Fruit fly (Drosophila melanogaster) whole organism, embryonic: ENCODE data around the gene CG4404.

ENCODE experiments used
- Ada2b ChIP-seq: fragments of 200-800 bp; sonication (Bioruptor generic); IDR thresholded peaks from 2 replicates; pipeline ENCODE4 v1.3.6; 2022; ENCODE audit warnings: missing biosample characterization, missing genetic modification characterization
- CG11723 ChIP-seq: fragments of 200-800 bp; sonication (Bioruptor generic); optimal IDR thresholded peaks from 2 replicates; lab custom pipeline; 2017; ENCODE audit warnings: missing biosample characterization, mild to moderate bottlenecking, missing genetic modification characterization
- CG12071 ChIP-seq: fragments of 200-800 bp; sonication (Bioruptor generic); optimal IDR thresholded peaks from 3 replicates; lab custom pipeline; 2018; ENCODE audit warnings: missing biosample characterization, mild to moderate bottlenecking, missing genetic modification characterization
- CG14860 ChIP-seq: fragments of 200-800 bp; sonication (Bioruptor generic); IDR thresholded peaks from 3 replicates; pipeline ENCODE4 v1.3.6; 2022; ENCODE audit warnings: missing biosample characterization, missing genetic modification characterization; ENCODE audit not compliant: partially characterized antibody
- CG14965 ChIP-seq: fragments of 200-800 bp; sonication (Bioruptor generic); optimal IDR thresholded peaks from 2 replicates; lab custom pipeline; 2016; ENCODE audit warnings: missing biosample characterization, missing genetic modification characterization, borderline replicate concordance
- CG17359 ChIP-seq: fragments of 200-800 bp; sonication (Bioruptor generic); optimal IDR thresholded peaks from 3 replicates; lab custom pipeline; 2018; ENCODE audit warnings: missing biosample characterization, mild to moderate bottlenecking, missing genetic modification characterization, moderate library complexity
- CG18599 ChIP-seq: fragments of 200-800 bp; sonication (Bioruptor generic); optimal IDR thresholded peaks from 3 replicates; lab custom pipeline; 2017; ENCODE audit warnings: missing biosample characterization, missing genetic modification characterization, mild to moderate bottlenecking, moderate library complexity, missing genetic modification reagents
- CG2202 ChIP-seq: fragments of 200-800 bp; sonication (Bioruptor generic); optimal IDR thresholded peaks from 2 replicates; lab custom pipeline; 2018; ENCODE audit warnings: missing biosample characterization, mild to moderate bottlenecking, missing genetic modification characterization
- CG3163 ChIP-seq: fragments of 200-800 bp; sonication (Bioruptor generic); optimal IDR thresholded peaks from 3 replicates; lab custom pipeline; 2016; ENCODE audit warnings: missing biosample characterization, missing genetic modification characterization
- CG3838 ChIP-seq: fragments of 200-800 bp; sonication (Bioruptor generic); optimal IDR thresholded peaks from 3 replicates; lab custom pipeline; 2016; ENCODE audit warnings: missing biosample characterization, missing genetic modification characterization
- CG3995 ChIP-seq: fragments of 200-800 bp; sonication (Bioruptor generic); optimal IDR thresholded peaks from 3 replicates; lab custom pipeline; 2016; ENCODE audit warnings: missing biosample characterization, missing genetic modification characterization
- CG5180 ChIP-seq: fragments of 200-800 bp; sonication (Bioruptor generic); optimal IDR thresholded peaks from 3 replicates; lab custom pipeline; 2017; ENCODE audit warnings: missing biosample characterization, missing genetic modification characterization, mild to moderate bottlenecking, moderate library complexity, missing genetic modification reagents
- CG6272 ChIP-seq: fragments of 200-800 bp; sonication (Bioruptor generic); IDR thresholded peaks from 2 replicates; pipeline ENCODE4 v1.3.6; 2022; ENCODE audit warnings: missing biosample characterization, missing genetic modification characterization
- CG8944 ChIP-seq: fragments of 200-800 bp; sonication (Bioruptor generic); optimal IDR thresholded peaks from 3 replicates; lab custom pipeline; 2016; ENCODE audit warnings: missing biosample characterization, missing genetic modification characterization
- CG9437 ChIP-seq: fragments of 200-800 bp; sonication (Bioruptor generic); optimal IDR thresholded peaks from 2 replicates; lab custom pipeline; 2018; ENCODE audit warnings: missing biosample characterization, mild to moderate bottlenecking, missing genetic modification characterization
- CkIIα-i1 ChIP-seq: fragments of 200-800 bp; sonication (Bioruptor generic); IDR thresholded peaks from 2 replicates; pipeline ENCODE4 v1.3.6; 2022; ENCODE audit warnings: missing biosample characterization, missing genetic modification characterization
- D ChIP-seq, 2 experiments: fragments of 200-800 bp in 1 of 2; fragments of >200 bp in 1 of 2; sonication (Bioruptor generic) in 1 of 2; optimal IDR thresholded peaks; 2 replicates in 1 of 2; 3 replicates in 1 of 2; lab custom pipeline; 2017; ENCODE audit warnings: mild to moderate bottlenecking in 1 of 2, missing biosample characterization in 1 of 2, missing genetic modification characterization in 1 of 2, missing genetic modification reagents in 1 of 2
- Dip2 ChIP-seq: fragments of 200-800 bp; sonication (Bioruptor generic); IDR thresholded peaks from 2 replicates; pipeline ENCODE4 v1.3.6; 2022; ENCODE audit warnings: missing biosample characterization, missing genetic modification characterization
- Eip74EF ChIP-seq, 2 experiments: fragments of 200-800 bp in 1 of 2; fragments of >200 bp in 1 of 2; sonication (Bioruptor generic) in 1 of 2; optimal IDR thresholded peaks; 2 replicates each; lab custom pipeline; 2017 to 2019; ENCODE audit warnings: missing biosample characterization in 2 of 2, missing genetic modification characterization in 2 of 2, mild to moderate bottlenecking in 1 of 2, moderate library complexity in 1 of 2
- Gug ChIP-seq: fragments of 200-800 bp; sonication (Bioruptor generic); IDR thresholded peaks from 4 replicates; pipeline ENCODE4 v1.3.6; 2022; ENCODE audit warnings: missing biosample characterization, missing genetic modification characterization
- HLH3B ChIP-seq: fragments of 200-800 bp; sonication (Bioruptor generic); IDR thresholded peaks from 2 replicates; pipeline ENCODE4 v1.3.6; 2022; ENCODE audit warnings: missing biosample characterization, missing genetic modification characterization
- Hr39 ChIP-seq: fragments of >200 bp; optimal IDR thresholded peaks from 2 replicates; lab custom pipeline; 2017
- Max ChIP-seq: fragments of 200-800 bp; sonication (Bioruptor generic); optimal IDR thresholded peaks from 2 replicates; lab custom pipeline; 2016; ENCODE audit warnings: missing biosample characterization, mild to moderate bottlenecking, missing genetic modification characterization
- NFAT ChIP-seq: fragments of 200-800 bp; sonication (Bioruptor generic); IDR thresholded peaks from 2 replicates; pipeline ENCODE4 v1.3.6; 2022; ENCODE audit warnings: missing biosample characterization, missing genetic modification characterization
- Sox102F ChIP-seq: fragments of 200-800 bp; sonication (Bioruptor generic); optimal IDR thresholded peaks from 2 replicates; lab custom pipeline; 2018; ENCODE audit warnings: missing biosample characterization, mild to moderate bottlenecking, missing genetic modification characterization, moderate library complexity
- Ssrp ChIP-seq: fragments of 200-800 bp; sonication (Bioruptor generic); optimal IDR thresholded peaks from 2 replicates; lab custom pipeline; 2018; ENCODE audit warnings: missing biosample characterization, mild to moderate bottlenecking, missing genetic modification characterization, moderate library complexity
- Stat92E ChIP-seq, 3 experiments: fragments of >200 bp in 2 of 3; fragments of 200-800 bp in 1 of 3; sonication (Bioruptor generic) in 1 of 3; optimal IDR thresholded peaks; 2 replicates each; lab custom pipeline; 2017 to 2019; ENCODE audit warnings: missing biosample characterization in 3 of 3, missing genetic modification characterization in 3 of 3, mild to moderate bottlenecking in 1 of 3, moderate library complexity in 1 of 3
- Xbp1 ChIP-seq: fragments of 200-800 bp; sonication (Bioruptor generic); optimal IDR thresholded peaks from 3 replicates; lab custom pipeline; 2016; ENCODE audit warnings: missing biosample characterization, mild to moderate bottlenecking, missing genetic modification characterization
- al ChIP-seq: fragments of 200-800 bp; sonication (Bioruptor generic); IDR thresholded peaks from 2 replicates; pipeline ENCODE4 v1.3.6; 2022; ENCODE audit warnings: missing biosample characterization, missing genetic modification characterization
- ap ChIP-seq: fragments of 200-800 bp; sonication (Bioruptor generic); IDR thresholded peaks from 2 replicates; pipeline ENCODE4 v1.3.6; 2022; ENCODE audit warnings: missing biosample characterization, missing genetic modification characterization
- bigmax ChIP-seq: fragments of 200-800 bp; sonication (Bioruptor generic); optimal IDR thresholded peaks from 2 replicates; lab custom pipeline; 2018; ENCODE audit warnings: missing biosample characterization, mild to moderate bottlenecking, missing genetic modification characterization
- chn ChIP-seq: fragments of 200-800 bp; sonication (Bioruptor generic); optimal IDR thresholded peaks from 2 replicates; lab custom pipeline; 2016; ENCODE audit warnings: missing biosample characterization, missing genetic modification characterization
- emc ChIP-seq: fragments of 200-800 bp; sonication (Bioruptor generic); optimal IDR thresholded peaks from 2 replicates; lab custom pipeline; 2016; ENCODE audit warnings: missing biosample characterization, missing genetic modification characterization
- fru ChIP-seq: fragments of >200 bp; optimal IDR thresholded peaks from 2 replicates; lab custom pipeline; 2017
- her ChIP-seq: fragments of 200-800 bp; sonication (Bioruptor generic); optimal IDR thresholded peaks from 2 replicates; lab custom pipeline; 2016; ENCODE audit warnings: missing biosample characterization, missing genetic modification characterization
- insv ChIP-seq, 2 experiments: fragments of 200-800 bp; sonication (Bioruptor generic); optimal IDR thresholded peaks; 3 replicates each; lab custom pipeline; 2016 to 2018; ENCODE audit warnings: missing biosample characterization in 2 of 2, missing genetic modification characterization in 2 of 2
- kah ChIP-seq: fragments of 200-800 bp; sonication (Bioruptor generic); optimal IDR thresholded peaks from 2 replicates; lab custom pipeline; 2018; ENCODE audit warnings: missing biosample characterization, mild to moderate bottlenecking, missing genetic modification characterization
- kay ChIP-seq: fragments of 200-800 bp; sonication (Bioruptor generic); optimal IDR thresholded peaks from 2 replicates; lab custom pipeline; 2016; ENCODE audit warnings: missing biosample characterization, missing genetic modification characterization
- lilli ChIP-seq: fragments of 200-800 bp; sonication (Bioruptor generic); optimal IDR thresholded peaks from 3 replicates; lab custom pipeline; 2016; ENCODE audit warnings: missing biosample characterization, missing genetic modification characterization
- luna ChIP-seq: fragments of 200-800 bp; sonication (Bioruptor generic); optimal IDR thresholded peaks from 2 replicates; lab custom pipeline; 2016; ENCODE audit warnings: missing biosample characterization, missing genetic modification characterization
- pnt ChIP-seq: fragments of 200-800 bp; sonication (Bioruptor generic); optimal IDR thresholded peaks from 3 replicates; lab custom pipeline; 2016; ENCODE audit warnings: missing biosample characterization, missing genetic modification characterization
- psq ChIP-seq: fragments of 200-800 bp; sonication (Bioruptor generic); optimal IDR thresholded peaks from 2 replicates; lab custom pipeline; 2017; ENCODE audit warnings: missing biosample characterization, missing genetic modification characterization
- sima ChIP-seq: fragments of 200-800 bp; sonication (Bioruptor generic); optimal IDR thresholded peaks from 2 replicates; lab custom pipeline; 2016; ENCODE audit warnings: missing biosample characterization, missing genetic modification characterization
- sob ChIP-seq: fragments of 200-800 bp; sonication (Bioruptor generic); IDR thresholded peaks from 2 replicates; pipeline ENCODE4 v1.3.6; 2022; ENCODE audit warnings: missing biosample characterization, missing genetic modification characterization
- stc ChIP-seq: fragments of 200-800 bp; sonication (Bioruptor generic); IDR thresholded peaks from 2 replicates; pipeline ENCODE4 v1.3.6; 2022; ENCODE audit warnings: missing biosample characterization, missing genetic modification characterization
- sug ChIP-seq: fragments of 200-800 bp; optimal IDR thresholded peaks from 2 replicates; lab custom pipeline; 2019; ENCODE audit warnings: missing biosample characterization, mild to moderate bottlenecking, missing genetic modification characterization, moderate library complexity
- tgo ChIP-seq: fragments of 200-800 bp; sonication (Bioruptor generic); IDR thresholded peaks from 3 replicates; pipeline ENCODE4 v1.3.6; 2022; ENCODE audit warnings: missing biosample characterization, missing genetic modification characterization
- vnd ChIP-seq: fragments of 200-800 bp; sonication (Bioruptor generic); IDR thresholded peaks from 3 replicates; pipeline ENCODE4 v1.3.6; 2022; ENCODE audit warnings: missing biosample characterization, missing genetic modification characterization; ENCODE audit not compliant: partially characterized antibody
- wor ChIP-seq: fragments of 200-800 bp; sonication (Bioruptor generic); IDR thresholded peaks from 2 replicates; pipeline ENCODE4 v1.3.6; 2022; ENCODE audit warnings: missing biosample characterization, missing genetic modification characterization
- zen2 ChIP-seq: fragments of 200-800 bp; sonication (Bioruptor generic); IDR thresholded peaks from 3 replicates; pipeline ENCODE4 v1.3.6; 2022; ENCODE audit warnings: missing biosample characterization, missing genetic modification characterization; ENCODE audit not compliant: partially characterized antibody

Gene CG4404

dm6 chrX:12937825-12938520, 32.2 kb upstream of the CG4404 start (continued):
- peak; percentile 12 for TF ChIP-seq sug
- TF ChIP-seq CG12071 (GFP tag; lab: Kevin White, UChicago) = no peak
- TF ChIP-seq CG11723 (GFP tag; lab: Kevin White, UChicago) = no peak
- no peak for TF ChIP-seq CG5180 (GFP tag; lab: Kevin White, UChicago)
- peak; percentile 37 for TF ChIP-seq Ssrp (tag; lab: Kevin White, UChicago)
- TF ChIP-seq CG8944 = no peak
- no peak for TF ChIP-seq ap (GFP tag; lab: Robert Waterston, UW)
- TF ChIP-seq vnd (GFP tag; lab: Robert Waterston, UW) = no peak
- TF ChIP-seq kah (GFP tag; lab: Kevin White, UChicago) = no peak
- TF ChIP-seq CG6272 = no peak
- no peak for TF ChIP-seq CG2202 (tag; lab: Kevin White, UChicago)
- 0 out of 2 replicates have a peak, but pooled peaks have one; percentile 25 for TF ChIP-seq wor (GFP tag; lab: Robert Waterston, UW)
- TF ChIP-seq Ada2b (GFP tag; lab: Robert Waterston, UW) = no peak
- no peak for TF ChIP-seq psq (GFP tag; lab: Kevin White, UChicago)
- no peak for TF ChIP-seq lilli (GFP tag; lab: Kevin White, UChicago)
- peak; percentile 56 for TF ChIP-seq Sox102F
- peak; percentile 49; the same call in 1 of the 3 replicates for TF ChIP-seq tgo
- TF ChIP-seq zen2 (GFP tag; lab: Robert Waterston, UW) = no peak
- TF ChIP-seq al = no peak
- no peak for TF ChIP-seq stc (GFP tag; lab: Robert Waterston, UW)
- no peak for TF ChIP-seq CG3838 (GFP tag; lab: Kevin White, UChicago)
- no peak for TF ChIP-seq bigmax
- no peak for TF ChIP-seq emc
- TF ChIP-seq insv (GFP tag; optimal IDR thresholded peaks at IDR 0.05; lab: Kevin White, UChicago) = peak in 1 of 2 experiments; percentile 45
- TF ChIP-seq her = no peak
- TF ChIP-seq CG14860 (GFP tag; lab: Robert Waterston, UW) = no peak
- TF ChIP-seq kay (GFP tag; lab: Kevin White, UChicago) = no peak
- TF ChIP-seq CkIIα-i1 (GFP tag; lab: Robert Waterston, UW) = no peak
- TF ChIP-seq sima (GFP tag; lab: Kevin White, UChicago) = no peak
- no peak for TF ChIP-seq CG9437 (GFP tag; lab: Kevin White, UChicago)
- no peak for TF ChIP-seq Stat92E (GFP tag; optimal IDR thresholded peaks at IDR 0.05; lab: Kevin White, UChicago)
- TF ChIP-seq Gug (GFP tag; lab: Robert Waterston, UW) = no peak
- no peak for TF ChIP-seq CG14965 (GFP tag; lab: Kevin White, UChicago)
- no peak for TF ChIP-seq Hr39 (lab: Kevin White, UChicago)
- no peak for TF ChIP-seq sob (GFP tag; lab: Robert Waterston, UW)
- 0 out of 2 replicates have a peak, but pooled peaks have one; percentile 14 for TF ChIP-seq HLH3B (GFP tag; lab: Robert Waterston, UW)
- TF ChIP-seq NFAT (GFP tag; lab: Robert Waterston, UW) = no peak
- TF ChIP-seq chn (GFP tag; lab: Kevin White, UChicago) = no peak
- peak; percentile 82 for TF ChIP-seq CG18599 (GFP tag; lab: Kevin White, UChicago)
- TF ChIP-seq pnt (GFP tag; lab: Kevin White, UChicago) = no peak
- no peak for TF ChIP-seq luna (GFP tag; lab: Kevin White, UChicago)
- TF ChIP-seq CG3163 = no peak
- no peak for TF ChIP-seq Max (GFP tag; lab: Kevin White, UChicago)
- TF ChIP-seq D (optimal IDR thresholded peaks at IDR 0.05; lab: Kevin White, UChicago) = peak; percentile 84
- no peak for TF ChIP-seq D (GFP tag; optimal IDR thresholded peaks at IDR 0.05; lab: Kevin White, UChicago)
- TF ChIP-seq Dip2 = no peak
- TF ChIP-seq Eip74EF (GFP tag; optimal IDR thresholded peaks at IDR 0.05; lab: Kevin White, UChicago) = peak in 1 of 2 experiments; percentile 12
- no peak for TF ChIP-seq Xbp1
- TF ChIP-seq CG17359 (tag; lab: Kevin White, UChicago) = peak; percentile 66
- no peak for TF ChIP-seq fru (lab: Kevin White, UChicago)
- TF ChIP-seq CG3995 = no peak
